Fruit fly (Drosophila melanogaster) whole organism, embryonic: Measurements from ENCODE around the gene Alg7.

ENCODE experiments used
- CG17385 ChIP-seq: fragments of 200-800 bp; sonication (Bioruptor generic); optimal IDR thresholded peaks from 3 replicates; lab custom pipeline; 2018; ENCODE audit warnings: missing biosample characterization, mild to moderate bottlenecking, missing genetic modification characterization
- CG2116 ChIP-seq: fragments of 200-800 bp; sonication (Bioruptor generic); optimal IDR thresholded peaks from 3 replicates; lab custom pipeline; 2018; ENCODE audit warnings: missing biosample characterization, mild to moderate bottlenecking, missing genetic modification characterization
- CG7357 ChIP-seq: fragments of 200-800 bp; sonication (Bioruptor generic); IDR thresholded peaks from 3 replicates; pipeline ENCODE4 v1.3.6; 2022; ENCODE audit warnings: missing biosample characterization, missing genetic modification characterization
- CG8944 ChIP-seq: fragments of 200-800 bp; sonication (Bioruptor generic); optimal IDR thresholded peaks from 3 replicates; lab custom pipeline; 2016; ENCODE audit warnings: missing biosample characterization, missing genetic modification characterization
- Nf-YB ChIP-seq: fragments of 200-800 bp; sonication (Bioruptor generic); optimal IDR thresholded peaks from 3 replicates; lab custom pipeline; 2019; ENCODE audit warnings: missing biosample characterization, mild to moderate bottlenecking, missing genetic modification characterization, moderate library complexity
- Sox100B ChIP-seq: fragments of 200-800 bp; sonication (Bioruptor generic); optimal IDR thresholded peaks from 3 replicates; lab custom pipeline; 2018; ENCODE audit warnings: missing biosample characterization, mild to moderate bottlenecking, missing genetic modification characterization
- insv ChIP-seq, 2 experiments: fragments of 200-800 bp; sonication (Bioruptor generic); optimal IDR thresholded peaks; 3 replicates each; lab custom pipeline; 2016 to 2018; ENCODE audit warnings: missing biosample characterization in 2 of 2, missing genetic modification characterization in 2 of 2
- ranshi ChIP-seq: fragments of 200-800 bp; sonication (Bioruptor generic); IDR thresholded peaks from 2 replicates; pipeline ENCODE4 v1.3.6; 2022; ENCODE audit warnings: missing biosample characterization, missing genetic modification characterization
- repo ChIP-seq: fragments of 200-800 bp; sonication (Bioruptor generic); optimal IDR thresholded peaks from 2 replicates; lab custom pipeline; 2016; ENCODE audit warnings: missing biosample characterization, missing genetic modification characterization
- toy ChIP-seq: fragments of 200-800 bp; sonication (Bioruptor generic); IDR thresholded peaks from 2 replicates; pipeline ENCODE4 v1.3.6; 2022; ENCODE audit warnings: missing biosample characterization, missing genetic modification characterization

- TF ChIP-seq ranshi, result no peak
- no peak for TF ChIP-seq Sox100B (GFP tag; lab: Kevin White, UChicago)
- no peak for TF ChIP-seq Nf-YB
- TF ChIP-seq insv (GFP tag; optimal IDR thresholded peaks at IDR 0.05; lab: Kevin White, UChicago), result no peak
- no peak for TF ChIP-seq repo (GFP tag; lab: Kevin White, UChicago)
- TF ChIP-seq CG7357 (GFP tag; lab: Robert Waterston, UW), result no peak
- no peak for TF ChIP-seq CG17385
- TF ChIP-seq CG2116 (GFP tag; lab: Kevin White, UChicago), result no peak
- no peak for TF ChIP-seq toy
- TF ChIP-seq CG8944 (GFP tag; lab: Kevin White, UChicago), result no peak
These were observed 46.3 kb downstream of the Alg7 start, which contains the start of gene CG15480 for dm6 chr2L:13225225-13225840.
